Fruit fly (Drosophila melanogaster): ENCODE data around the gene ifc.

Gene ifc

dm6 chr2L:5980862-5981432 is 5.2 kb upstream of the ifc start, which contains the start of gene chic (continued):
- TF ChIP-seq ci (GFP tag; IDR thresholded peaks at IDR 0.05) (no peak), kay (GFP tag; optimal IDR thresholded peaks at IDR 0.05) (no peak), CG8478 (optimal IDR thresholded peaks at IDR 0.05) (peak; percentile 28), Lhr (GFP tag; optimal IDR thresholded peaks at IDR 0.05) (no peak), Dref (GFP tag; IDR thresholded peaks at IDR 0.05) (no peak), fd3F (GFP tag; optimal IDR thresholded peaks at IDR 0.05) (no peak), CG4617 (GFP tag; optimal IDR thresholded peaks at IDR 0.05; ENCODE audit: borderline replicate concordance) (peak; percentile 45), CG17802 (tag; optimal IDR thresholded peaks at IDR 0.05) (peak; percentile 100), Awh (GFP tag; IDR thresholded peaks at IDR 0.05) (no peak), repo (GFP tag; optimal IDR thresholded peaks at IDR 0.05) (peak; percentile 2), HLHmδ (GFP tag; optimal IDR thresholded peaks at IDR 0.05) (peak; percentile 67), row (GFP tag; IDR thresholded peaks at IDR 0.05) (no peak), gfzf (GFP tag; optimal IDR thresholded peaks at IDR 0.05) (peak; percentile 68), nom (GFP tag; optimal IDR thresholded peaks at IDR 0.05) (peak; percentile 50), CG42726 (GFP tag; IDR thresholded peaks at IDR 0.05; ENCODE audit: partially characterized antibody) (no peak), CG17359 (tag; optimal IDR thresholded peaks at IDR 0.05) (no peak), Camta (GFP tag; optimal IDR thresholded peaks at IDR 0.05) (peak; percentile 36), Xbp1 (GFP tag; optimal IDR thresholded peaks at IDR 0.05) (no peak), CG1832 (GFP tag; optimal IDR thresholded peaks at IDR 0.05) (no peak), CrebB (tag; optimal IDR thresholded peaks at IDR 0.05) (peak; percentile 52), CG6654 (GFP tag; optimal IDR thresholded peaks at IDR 0.05) (no peak), CG12744 (GFP tag; optimal IDR thresholded peaks at IDR 0.05) (no peak), CG1647 (GFP tag; optimal IDR thresholded peaks at IDR 0.05) (peak; percentile 38), CG10959 (GFP tag; IDR thresholded peaks at IDR 0.05) (no peak), CG12769 (tag; optimal IDR thresholded peaks at IDR 0.05) (no peak), CG17829 (tag; optimal IDR thresholded peaks at IDR 0.05) (peak; percentile 21), Atf3 (GFP tag; optimal IDR thresholded peaks at IDR 0.05) (no peak), MBD-R2 (GFP tag; IDR thresholded peaks at IDR 0.05) (no peak), Hr78 (GFP tag; optimal IDR thresholded peaks at IDR 0.05) (no peak), CG31224 (GFP tag; IDR thresholded peaks at IDR 0.05) (no peak), Med (GFP tag) (peak; percentile 79), CG11398 (GFP tag; optimal IDR thresholded peaks at IDR 0.05) (peak; percentile 7), abd-A (tag; optimal IDR thresholded peaks at IDR 0.05) (no peak), CG12071 (GFP tag; optimal IDR thresholded peaks at IDR 0.05) (peak; percentile 23), gcm (GFP tag; optimal IDR thresholded peaks at IDR 0.05) (no peak), zfh1 (GFP tag; IDR thresholded peaks at IDR 0.05) (no peak), tna (GFP tag; IDR thresholded peaks at IDR 0.05; ENCODE audit: partially characterized antibody) (no peak), CG3281 (GFP tag; optimal IDR thresholded peaks at IDR 0.05) (no peak), CG15514 (GFP tag; optimal IDR thresholded peaks at IDR 0.05) (peak; percentile 63), phol (tag; optimal IDR thresholded peaks at IDR 0.05) (no peak), dm (GFP tag; optimal IDR thresholded peaks at IDR 0.05) (peak; percentile 42), CG4820 (GFP tag; optimal IDR thresholded peaks at IDR 0.05) (peak; percentile 5), CG18599 (GFP tag; optimal IDR thresholded peaks at IDR 0.05) (peak; percentile 16), en (GFP tag; optimal IDR thresholded peaks at IDR 0.05) (peak; percentile 10), Blimp-1 (GFP tag; optimal IDR thresholded peaks at IDR 0.05) (no peak), CG14667 (GFP tag; IDR thresholded peaks at IDR 0.05) (no peak), her (GFP tag; optimal IDR thresholded peaks at IDR 0.05) (peak; percentile 20), Fer1 (GFP tag; optimal IDR thresholded peaks at IDR 0.05) (peak; percentile 22), Fer3 (tag; optimal IDR thresholded peaks at IDR 0.05) (peak; percentile 27), CG9817 (tag; optimal IDR thresholded peaks at IDR 0.05) (peak; percentile 9)

All from whole organism, embryonic.